Worm (Caenorhabditis elegans) whole organism, young adult: ENCODE data around the gene T19D12.4.

ENCODE experiments used
- B0261.1 ChIP-seq: sonication (generic microtip); optimal IDR thresholded peaks from 2 replicates; lab custom pipeline; 2016; ENCODE audit warnings: mild to moderate bottlenecking, missing genetic modification characterization, moderate library complexity, missing compliant biosample characterization
- B0336.3 ChIP-seq: fragments of 200-800 bp; sonication (Bioruptor generic); IDR thresholded peaks from 2 replicates; pipeline ENCODE4 v1.3.6; 2022; ENCODE audit warnings: missing genetic modification characterization, missing compliant biosample characterization
- C06A6.2 ChIP-seq: fragments of 200-800 bp; sonication (Bioruptor generic); conservative IDR thresholded peaks from 2 replicates; pipeline ENCODE4 v1.3.6; 2022; ENCODE audit warnings: missing genetic modification characterization, missing compliant biosample characterization
- F10E7.11 ChIP-seq: sonication (generic microtip); optimal IDR thresholded peaks from 2 replicates; lab custom pipeline; 2017; ENCODE audit warnings: mild to moderate bottlenecking, missing genetic modification characterization, moderate library complexity, missing compliant biosample characterization
- F23B12.7 ChIP-seq: sonication (generic microtip); optimal IDR thresholded peaks from 2 replicates; lab custom pipeline; 2017; ENCODE audit warnings: missing genetic modification characterization, mild to moderate bottlenecking, missing compliant biosample characterization, antibody characterized with exemption, moderate library complexity; ENCODE audit not compliant: insufficient read depth
- F33H1.4 ChIP-seq: fragments of 200-800 bp; sonication (Bioruptor generic); IDR thresholded peaks from 2 replicates; pipeline ENCODE4 v1.3.6; 2022; ENCODE audit warnings: missing genetic modification reagents, missing genetic modification characterization, missing compliant biosample characterization
- F57A8.1 ChIP-seq: fragments of 200-800 bp; sonication (Bioruptor generic); optimal IDR thresholded peaks from 2 replicates; lab custom pipeline; 2018; ENCODE audit warnings: mild to moderate bottlenecking, missing genetic modification characterization, moderate library complexity, missing compliant biosample characterization
- K11D2.4 ChIP-seq: fragments of 200-800 bp; sonication (Bioruptor generic); IDR thresholded peaks from 2 replicates; pipeline ENCODE4 v1.3.6; 2022; ENCODE audit warnings: missing genetic modification reagents, missing genetic modification characterization, missing compliant biosample characterization
- T07F8.4 ChIP-seq: sonication (generic microtip); optimal IDR thresholded peaks from 2 replicates; lab custom pipeline; 2016; ENCODE audit warnings: mild to moderate bottlenecking, missing genetic modification characterization, moderate library complexity, missing compliant biosample characterization
- Y53F4B.3 ChIP-seq: fragments of 200-800 bp; sonication (Bioruptor generic); IDR thresholded peaks from 2 replicates; pipeline ENCODE4 v1.3.6; 2022; ENCODE audit warnings: missing genetic modification reagents, missing genetic modification characterization, missing compliant biosample characterization
- Y53G8AR.9 ChIP-seq: fragments of 200-800 bp; sonication (Bioruptor generic); conservative IDR thresholded peaks from 2 replicates; pipeline ENCODE4 v1.3.6; 2022; ENCODE audit warnings: missing genetic modification reagents, missing genetic modification characterization, missing compliant biosample characterization
- Y56A3A.18 ChIP-seq: fragments of 200-800 bp; sonication (Bioruptor generic); IDR thresholded peaks from 2 replicates; pipeline ENCODE4 v1.3.6; 2022; ENCODE audit warnings: missing genetic modification reagents, missing genetic modification characterization, missing compliant biosample characterization
- Y67H2A.10 ChIP-seq: fragments of 200-800 bp; sonication (Bioruptor generic); conservative IDR thresholded peaks from 2 replicates; pipeline ENCODE4 v1.3.6; 2022; ENCODE audit warnings: missing genetic modification reagents, missing genetic modification characterization, missing compliant biosample characterization
- aptf-2 ChIP-seq: fragments of 200-800 bp; sonication (Bioruptor generic); conservative IDR thresholded peaks from 2 replicates; pipeline ENCODE4 v1.3.6; 2022; ENCODE audit warnings: missing genetic modification reagents, missing genetic modification characterization, missing compliant biosample characterization
- attf-6 ChIP-seq: fragments of 200-800 bp; sonication (Bioruptor generic); IDR thresholded peaks from 2 replicates; pipeline ENCODE4 v1.3.6; 2022; ENCODE audit warnings: missing genetic modification reagents, missing genetic modification characterization, missing compliant biosample characterization
- bed-2 ChIP-seq: fragments of 200-800 bp; sonication (Bioruptor generic); IDR thresholded peaks from 2 replicates; pipeline ENCODE4 v1.3.6; 2022; ENCODE audit warnings: missing genetic modification reagents, missing genetic modification characterization, missing compliant biosample characterization
- ceh-100 ChIP-seq: fragments of 200-800 bp; sonication (Bioruptor generic); IDR thresholded peaks from 2 replicates; pipeline ENCODE4 v1.3.6; 2022; ENCODE audit warnings: missing genetic modification reagents, missing genetic modification characterization, missing compliant biosample characterization
- ceh-79 ChIP-seq: sonication (generic microtip); optimal IDR thresholded peaks from 2 replicates; lab custom pipeline; 2017; ENCODE audit warnings: mild to moderate bottlenecking, missing genetic modification characterization, missing compliant biosample characterization
- dox-1 ChIP-seq: fragments of 200-800 bp; sonication (Bioruptor generic); IDR thresholded peaks from 2 replicates; pipeline ENCODE4 v1.3.6; 2022; ENCODE audit warnings: missing genetic modification reagents, missing genetic modification characterization, missing compliant biosample characterization
- dpff-1 ChIP-seq: sonication (generic microtip); optimal IDR thresholded peaks from 2 replicates; lab custom pipeline; 2017; ENCODE audit warnings: mild to moderate bottlenecking, missing genetic modification characterization, missing compliant biosample characterization
- egl-18 ChIP-seq: fragments of 200-800 bp; sonication (Bioruptor generic); IDR thresholded peaks from 2 replicates; pipeline ENCODE4 v1.3.6; 2022; ENCODE audit warnings: missing genetic modification reagents, missing genetic modification characterization, missing compliant biosample characterization
- egl-44 ChIP-seq: fragments of 200-800 bp; sonication (Bioruptor generic); IDR thresholded peaks from 2 replicates; pipeline ENCODE4 v1.3.6; 2022; ENCODE audit warnings: missing genetic modification reagents, missing genetic modification characterization, missing compliant biosample characterization
- fkh-3 ChIP-seq: sonication (generic microtip); optimal IDR thresholded peaks from 2 replicates; lab custom pipeline; 2016; ENCODE audit warnings: mild to moderate bottlenecking, missing genetic modification characterization, missing compliant biosample characterization
- hmg-1.2 ChIP-seq: fragments of 200-800 bp; sonication (Bioruptor generic); IDR thresholded peaks from 2 replicates; pipeline ENCODE4 v1.3.6; 2022; ENCODE audit warnings: missing genetic modification reagents, missing genetic modification characterization, missing compliant biosample characterization
- hmg-20 ChIP-seq: fragments of 200-800 bp; sonication (Bioruptor generic); IDR thresholded peaks from 2 replicates; pipeline ENCODE4 v1.3.6; 2022; ENCODE audit warnings: missing genetic modification reagents, missing genetic modification characterization, missing compliant biosample characterization
- let-526 ChIP-seq: fragments of 200-800 bp; sonication (Bioruptor generic); IDR thresholded peaks from 2 replicates; pipeline ENCODE4 v1.3.6; 2022; ENCODE audit warnings: missing genetic modification reagents, missing genetic modification characterization, missing compliant biosample characterization
- lin-26 ChIP-seq: fragments of 200-800 bp; sonication (Bioruptor generic); IDR thresholded peaks from 2 replicates; pipeline ENCODE4 v1.3.6; 2022; ENCODE audit warnings: missing genetic modification reagents, missing genetic modification characterization, missing compliant biosample characterization
- lin-40 ChIP-seq: sonication (generic microtip); optimal IDR thresholded peaks from 2 replicates; lab custom pipeline; 2016; ENCODE audit warnings: missing genetic modification characterization, mild to moderate bottlenecking, missing compliant biosample characterization, missing genotype, missing genetic modification reagents
- lsl-1 ChIP-seq: fragments of 200-800 bp; sonication (Bioruptor generic); optimal IDR thresholded peaks from 2 replicates; lab custom pipeline; 2018; ENCODE audit warnings: mild to moderate bottlenecking, missing genetic modification characterization, moderate library complexity, missing compliant biosample characterization
- madf-8 ChIP-seq: fragments of 200-800 bp; sonication (Bioruptor generic); conservative IDR thresholded peaks from 2 replicates; pipeline ENCODE4 v1.3.6; 2022; ENCODE audit warnings: missing genetic modification reagents, missing genetic modification characterization, missing compliant biosample characterization
- nfya-2 ChIP-seq: fragments of 200-800 bp; sonication (Bioruptor generic); IDR thresholded peaks from 2 replicates; pipeline ENCODE4 v1.3.6; 2022; ENCODE audit warnings: missing genetic modification reagents, missing genetic modification characterization, missing compliant biosample characterization
- nhr-179 ChIP-seq: sonication (generic microtip); optimal IDR thresholded peaks from 2 replicates; lab custom pipeline; 2016; ENCODE audit warnings: mild to moderate bottlenecking, missing genetic modification characterization, missing compliant biosample characterization
- nhr-80 ChIP-seq: sonication (generic microtip); optimal IDR thresholded peaks from 2 replicates; lab custom pipeline; 2016; ENCODE audit warnings: missing genetic modification characterization, missing compliant biosample characterization
- nhr-90 ChIP-seq: sonication (generic microtip); optimal IDR thresholded peaks from 2 replicates; lab custom pipeline; 2016; ENCODE audit warnings: missing genotype, mild to moderate bottlenecking, missing genetic modification characterization, missing compliant biosample characterization
- pha-4 ChIP-seq: fragments of 150-350 bp; sonication (generic microtip); optimal IDR thresholded peaks from 2 replicates; lab custom pipeline; 2014; ENCODE audit warnings: missing biosample characterization, missing genetic modification reagents, missing genetic modification characterization
- repo-1 ChIP-seq: sonication (generic microtip); optimal IDR thresholded peaks from 2 replicates; lab custom pipeline; 2017; ENCODE audit warnings: mild to moderate bottlenecking, missing genetic modification characterization, missing compliant biosample characterization
- sdz-38 ChIP-seq: sonication (generic microtip); optimal IDR thresholded peaks from 2 replicates; lab custom pipeline; 2016; ENCODE audit warnings: missing genotype, missing genetic modification characterization, missing compliant biosample characterization
- snpc-1.3 ChIP-seq: sonication (generic microtip); optimal IDR thresholded peaks from 2 replicates; lab custom pipeline; 2017; ENCODE audit warnings: missing genetic modification characterization, mild to moderate bottlenecking, missing compliant biosample characterization, antibody characterized with exemption, moderate library complexity, missing genotype, missing genetic modification reagents; ENCODE audit not compliant: insufficient read depth
- snpc-4 ChIP-seq, 5 experiments: fragments of 150-350 bp in 1 of 5; sonication (generic microtip) in 4 of 5; optimal IDR thresholded peaks; 2 replicates each; lab custom pipeline; 2014 to 2018; ENCODE audit warnings: missing genetic modification characterization in 5 of 5, missing biosample characterization in 3 of 5, antibody characterized with exemption in 2 of 5, mild to moderate bottlenecking in 2 of 5, missing compliant biosample characterization in 2 of 5, missing genotype in 2 of 5, moderate library complexity in 2 of 5, missing genetic modification reagents in 1 of 5
- tbp1 ChIP-seq: fragments of 200-800 bp; sonication (Bioruptor generic); optimal IDR thresholded peaks from 2 replicates; lab custom pipeline; 2018; ENCODE audit warnings: mild to moderate bottlenecking, missing genetic modification characterization, missing compliant biosample characterization
- unc-130 ChIP-seq: sonication (generic microtip); optimal IDR thresholded peaks from 2 replicates; lab custom pipeline; 2016; ENCODE audit warnings: missing genetic modification reagents, missing genetic modification characterization, missing compliant biosample characterization
- xnd-1 ChIP-seq: sonication (generic microtip); optimal IDR thresholded peaks from 2 replicates; lab custom pipeline; 2016; ENCODE audit warnings: missing genotype, missing genetic modification reagents, missing genetic modification characterization, missing compliant biosample characterization
- zfh-2 ChIP-seq: fragments of 200-800 bp; sonication (Bioruptor generic); conservative IDR thresholded peaks from 2 replicates; pipeline ENCODE4 v1.3.6; 2022; ENCODE audit warnings: missing genetic modification reagents, missing genetic modification characterization, missing compliant biosample characterization
- ztf-28 ChIP-seq: fragments of 200-800 bp; sonication (Bioruptor generic); IDR thresholded peaks from 2 replicates; pipeline ENCODE4 v1.3.6; 2022; ENCODE audit warnings: missing genetic modification reagents, missing genetic modification characterization, missing compliant biosample characterization

Gene T19D12.4

ce11 chrII:6630811-6631210 is at the start of gene T19D12.4:
T19D12.4 (plus strand) TSS chrII:6631105.
- TF ChIP-seq nhr-80 (peak; percentile 11), let-526 (no peak), nhr-179 (tag; lab: Kevin White, UChicago) (no peak), B0336.3 (no peak), Y56A3A.18 (GFP tag; lab: Robert Waterston, UW) (no peak)

ce11 chrII:6581236-6581635 is 49.7 kb upstream of the T19D12.4 start, which contains the start of gene C56C10.6:
C56C10.6 (minus strand) TSS chrII:6581336.
- TF ChIP-seq zfh-2 (GFP tag; lab: Robert Waterston, UW), result no peak
- TF ChIP-seq Y53F4B.3, result no peak
- no peak for TF ChIP-seq F23B12.7
- no peak for TF ChIP-seq bed-2 (GFP tag; lab: Robert Waterston, UW)
- TF ChIP-seq attf-6, result no peak
- TF ChIP-seq nfya-2 (GFP tag; lab: Robert Waterston, UW), result no peak
- no peak for TF ChIP-seq unc-130
- TF ChIP-seq F10E7.11, result no peak
- TF ChIP-seq Y53G8AR.9 (GFP tag; lab: Robert Waterston, UW), result no peak
- TF ChIP-seq repo-1 (tag; lab: Kevin White, UChicago), result no peak
- TF ChIP-seq egl-44 (GFP tag; lab: Robert Waterston, UW), result no peak
- no peak for TF ChIP-seq T07F8.4 (tag; lab: Kevin White, UChicago)
- no peak for TF ChIP-seq snpc-1.3 (tag; lab: Kevin White, UChicago)
- TF ChIP-seq pha-4 (tag; lab: Kevin White, UChicago), result no peak
- TF ChIP-seq egl-18 (GFP tag; lab: Robert Waterston, UW), result no peak

ce11 chrII:6582758-6583157 is 48.1 kb upstream of the T19D12.4 start, which contains the start of gene C56C10.4:
C56C10.4 (plus strand) TSS chrII:6583058.
- TF ChIP-seq sdz-38 (tag; lab: Kevin White, UChicago) (no peak), hmg-1.2 (GFP tag; lab: Robert Waterston, UW) (no peak), fkh-3 (tag; lab: Kevin White, UChicago) (no peak), madf-8 (no peak), ceh-100 (no peak), lin-40 (tag; lab: Kevin White, UChicago) (no peak), K11D2.4 (no peak), C06A6.2 (GFP tag; lab: Robert Waterston, UW) (no peak), tbp1 (GFP tag; lab: Kevin White, UChicago) (no peak), ztf-28 (GFP tag; lab: Robert Waterston, UW) (no peak), zfh-2 (GFP tag; lab: Robert Waterston, UW) (no peak)

ce11 chrII:6587264-6587870 is 43.5 kb upstream of the T19D12.4 start, which contains the start of gene C56C10.7:
C56C10.7 (minus strand) TSS chrII:6587575.
- TF ChIP-seq lsl-1 (GFP tag; lab: Kevin White, UChicago) (peak; percentile 17), lin-26 (peak; percentile 83), dpff-1 (tag; lab: Kevin White, UChicago) (peak; percentile 34), aptf-2 (GFP tag; lab: Robert Waterston, UW) (no peak), dox-1 (GFP tag; lab: Robert Waterston, UW) (no peak; the same call in 1 of the 2 replicates), nhr-90 (tag; lab: Kevin White, UChicago) (no peak), F33H1.4 (GFP tag; lab: Robert Waterston, UW) (peak; percentile 30; the same call in 1 of the 2 replicates), hmg-20 (0 out of 2 replicates have a peak, but pooled peaks have one; percentile 23), B0261.1 (tag; lab: Kevin White, UChicago) (peak; percentile 8), xnd-1 (peak; percentile 38), F57A8.1 (GFP tag; lab: Kevin White, UChicago) (no peak), egl-18 (GFP tag; lab: Robert Waterston, UW) (no peak), ceh-79 (peak; percentile 3), ceh-100 (peak; percentile 63), ztf-28 (GFP tag; lab: Robert Waterston, UW) (no peak), Y67H2A.10 (GFP tag; lab: Robert Waterston, UW) (no peak), snpc-4 (GFP tag; optimal IDR thresholded peaks at IDR 0.05; lab: Kevin White, UChicago) (peak; percentile 44), snpc-4 (tag; optimal IDR thresholded peaks at IDR 0.05; lab: Kevin White, UChicago) (peak in 2 of 4 experiments; percentile 30 to 61), Y56A3A.18 (GFP tag; lab: Robert Waterston, UW) (peak; percentile 77)
